Fruit fly (Drosophila melanogaster) S2 (cell line): Measurements from ENCODE around the gene CG16789.

ENCODE experiments used
- CG8478 ChIP-seq: fragments of >200 bp; optimal IDR thresholded peaks from 2 replicates; lab custom pipeline; 2018
- CTCF ChIP-seq, 2 experiments: fragments of >200 bp; optimal IDR thresholded peaks; 2 replicates each; lab custom pipeline; 2018

DNA sequence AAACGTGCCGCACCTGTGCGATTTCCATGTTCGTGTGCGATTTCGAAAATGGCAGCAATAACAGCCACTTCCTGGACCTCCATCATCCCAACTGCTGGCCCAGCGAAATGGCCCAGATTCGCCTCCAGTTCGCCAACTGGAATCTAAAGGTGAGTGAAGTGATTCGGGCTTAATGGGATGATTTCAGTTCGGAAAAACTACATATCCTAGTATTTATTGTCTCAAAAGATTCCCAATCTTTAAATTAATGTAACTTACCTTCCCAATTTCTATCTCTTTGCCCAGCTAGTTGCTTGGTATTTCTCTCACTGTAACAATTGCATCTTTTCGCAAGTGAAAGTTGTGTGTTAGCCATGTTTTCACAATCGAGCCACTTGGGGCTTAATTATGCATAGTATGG is 16.0 kb downstream of the CG16789 start:
- no peak for TF ChIP-seq CG8478 (lab: Kevin White, UChicago)
- no peak for TF ChIP-seq CTCF (optimal IDR thresholded peaks at IDR 0.05; lab: Kevin White, UChicago)
